Worm (Caenorhabditis elegans) whole organism, dauer: ENCODE data around the gene F25E5.16.

Experiments
- unc-62 ChIP-seq: sonication (generic microtip); optimal IDR thresholded peaks from 2 replicates; lab custom pipeline; 2017; ENCODE audit warnings: missing biosample characterization, missing genetic modification reagents, missing genetic modification characterization

F25E5.16 gene

ce11 chrV:7437985-7438384 lies at the start of gene F25E5.16:
TSS of gene F25E5.16 (plus strand) at chrV:7438285.
- TF ChIP-seq unc-62 (GFP tag; lab: Kevin White, UChicago) = no peak

- TF ChIP-seq unc-62 (GFP tag; lab: Kevin White, UChicago) = no peak
Measured at ce11 chrV:7389771-7390170, 48.3 kb upstream of the F25E5.16 start, which contains the start of gene C02H6.1. TSS of gene C02H6.1 (minus strand) at chrV:7389871.

ce11 chrV:7391933-7392332 lies 46.2 kb upstream of the F25E5.16 start, which contains the start of gene fbxa-105:
TSS of gene fbxa-105 (minus strand) at chrV:7392029.
- TF ChIP-seq unc-62 (GFP tag; lab: Kevin White, UChicago) = no peak

- no peak for TF ChIP-seq unc-62 (GFP tag; lab: Kevin White, UChicago)
Measured at ce11 chrV:7395359-7395758, 42.7 kb upstream of the F25E5.16 start, which contains the start of gene srx-9. TSS of gene srx-9 (minus strand) at chrV:7395459.

ce11 chrV:7399202-7399601 lies 38.9 kb upstream of the F25E5.16 start, which contains the start of gene gst-41:
TSS of gene gst-41 (minus strand) at chrV:7399302.
- TF ChIP-seq unc-62 (GFP tag; lab: Kevin White, UChicago) = no peak

- TF ChIP-seq unc-62 (GFP tag; lab: Kevin White, UChicago) = no peak
Measured at ce11 chrV:7400095-7400494, 38.0 kb upstream of the F25E5.16 start, which contains the start of gene cnc-9. TSS of gene cnc-9 (minus strand) at chrV:7400195.

- no peak for TF ChIP-seq unc-62 (GFP tag; lab: Kevin White, UChicago)
Measured at ce11 chrV:7400588-7400987, 37.5 kb upstream of the F25E5.16 start, which contains the start of gene srx-60. TSS of gene srx-60 (plus strand) at chrV:7400888.

- TF ChIP-seq unc-62 (GFP tag; lab: Kevin White, UChicago) = no peak
Measured at ce11 chrV:7402355-7402754, 35.7 kb upstream of the F25E5.16 start, which contains the start of gene srj-13. TSS of gene srj-13 (plus strand) at chrV:7402655.

ce11 chrV:7403501-7403900 lies 34.6 kb upstream of the F25E5.16 start:
- TF ChIP-seq unc-62 (GFP tag; lab: Kevin White, UChicago) = no peak

ce11 chrV:7408520-7408919 lies 29.6 kb upstream of the F25E5.16 start, which contains the start of gene srt-6:
TSS of gene srt-6 (minus strand) at chrV:7408814.
- no peak for TF ChIP-seq unc-62 (GFP tag; lab: Kevin White, UChicago)

- no peak for TF ChIP-seq unc-62 (GFP tag; lab: Kevin White, UChicago)
Measured at ce11 chrV:7409599-7409998, 28.5 kb upstream of the F25E5.16 start, which contains the start of gene R13D7.2. TSS of gene R13D7.2 (plus strand) at chrV:7409899.

ce11 chrV:7411695-7412094 lies 26.4 kb upstream of the F25E5.16 start, which contains the start of gene str-41:
TSS of gene str-41 (plus strand) at chrV:7411995.
- TF ChIP-seq unc-62 (GFP tag; lab: Kevin White, UChicago) = no peak

- no peak for TF ChIP-seq unc-62 (GFP tag; lab: Kevin White, UChicago)
Measured at ce11 chrV:7413107-7413774, 24.8 kb upstream of the F25E5.16 start, which contains the start of gene F18E3.11. TSS of gene F18E3.11 (plus strand) at chrV:7413482.

- no peak for TF ChIP-seq unc-62 (GFP tag; lab: Kevin White, UChicago)
Measured at ce11 chrV:7414909-7415308, 23.2 kb upstream of the F25E5.16 start, which contains the start of gene F18E3.12. TSS of gene F18E3.12 (plus strand) at chrV:7414985.

ce11 chrV:7415780-7416428 lies 22.2 kb upstream of the F25E5.16 start, which contains the start of gene F18E3.13:
TSS of gene F18E3.13 (plus strand) at chrV:7416164.
- no peak for TF ChIP-seq unc-62 (GFP tag; lab: Kevin White, UChicago)

ce11 chrV:7416569-7416968 lies 21.5 kb upstream of the F25E5.16 start:
- no peak for TF ChIP-seq unc-62 (GFP tag; lab: Kevin White, UChicago)
